Worm (Caenorhabditis elegans) whole organism, L2 larva: ENCODE data around the gene F54H12.4.
"Not testable (repeated sequence)": the region's sequence is repeated elsewhere in the genome, so short reads cannot be mapped to it uniquely, and the experiment has no call there.

Experiments
- C34F6.9 ChIP-seq: fragments of 150-350 bp; optimal IDR thresholded peaks from 2 replicates; lab custom pipeline; 2014; ENCODE audit warnings: missing biosample characterization, missing genetic modification characterization
- Y55F3AM.14 ChIP-seq: fragments of 200-800 bp; sonication (Bioruptor generic); optimal IDR thresholded peaks from 2 replicates; lab custom pipeline; 2018; ENCODE audit warnings: mild to moderate bottlenecking, missing genetic modification characterization, missing compliant biosample characterization
- ZK546.5 ChIP-seq: sonication (generic microtip); optimal IDR thresholded peaks from 2 replicates; lab custom pipeline; 2017; ENCODE audit warnings: missing biosample characterization, missing genetic modification characterization
- alr-1 ChIP-seq: fragments of 150-350 bp; optimal IDR thresholded peaks from 2 replicates; lab custom pipeline; 2014; ENCODE audit warnings: missing biosample characterization, missing genetic modification characterization
- aly-2 ChIP-seq: fragments of 150-350 bp; optimal IDR thresholded peaks from 2 replicates; lab custom pipeline; 2014; ENCODE audit warnings: missing biosample characterization, missing genetic modification characterization
- blmp-1 ChIP-seq: sonication (generic microtip); optimal IDR thresholded peaks from 2 replicates; lab custom pipeline; 2017; ENCODE audit warnings: missing genetic modification characterization, mild to moderate bottlenecking, missing compliant biosample characterization, antibody characterized with exemption, moderate library complexity; ENCODE audit not compliant: insufficient read depth
- ceh-82 ChIP-seq: fragments of 150-350 bp; optimal IDR thresholded peaks from 2 replicates; lab custom pipeline; 2014; ENCODE audit warnings: missing biosample characterization, missing genetic modification characterization
- dmd-4 ChIP-seq: sonication (generic microtip); optimal IDR thresholded peaks from 2 replicates; lab custom pipeline; 2017; ENCODE audit warnings: missing biosample characterization, missing genetic modification characterization
- egl-27 ChIP-seq: sonication (generic microtip); optimal IDR thresholded peaks from 3 replicates; lab custom pipeline; 2017; ENCODE audit warnings: missing biosample characterization, missing genetic modification reagents, missing genetic modification characterization
- fos-1 ChIP-seq: fragments of 150-350 bp; optimal IDR thresholded peaks from 2 replicates; lab custom pipeline; 2014; ENCODE audit warnings: missing biosample characterization, missing genetic modification characterization
- gmeb-1 ChIP-seq: fragments of 150-350 bp; optimal IDR thresholded peaks from 2 replicates; lab custom pipeline; 2014; ENCODE audit warnings: missing biosample characterization, missing genetic modification characterization
- lin-11 ChIP-seq: fragments of 150-350 bp; sonication (generic microtip); optimal IDR thresholded peaks from 2 replicates; lab custom pipeline; 2014; ENCODE audit warnings: missing biosample characterization, missing genetic modification characterization, inconsistent platforms, mixed read lengths
- lin-39 ChIP-seq: fragments of 150-350 bp; optimal IDR thresholded peaks from 2 replicates; lab custom pipeline; 2014; ENCODE audit warnings: missing biosample characterization, missing genetic modification reagents, missing genetic modification characterization
- lsy-2 ChIP-seq, 2 experiments: fragments of 150-350 bp in 1 of 2; sonication (generic microtip) in 1 of 2; optimal IDR thresholded peaks; 2 replicates each; lab custom pipeline; 2014 to 2017; ENCODE audit warnings: missing biosample characterization in 2 of 2, missing genetic modification characterization in 2 of 2
- mab-5 ChIP-seq: fragments of 150-350 bp; optimal IDR thresholded peaks from 2 replicates; lab custom pipeline; 2014; ENCODE audit warnings: missing biosample characterization, missing genetic modification characterization
- nhr-10 ChIP-seq: sonication (generic microtip); optimal IDR thresholded peaks from 2 replicates; lab custom pipeline; 2017; ENCODE audit warnings: missing biosample characterization, missing genetic modification characterization
- nhr-11 ChIP-seq: fragments of 150-350 bp; optimal IDR thresholded peaks from 2 replicates; lab custom pipeline; 2014; ENCODE audit warnings: missing biosample characterization, missing genetic modification characterization
- nhr-12 ChIP-seq: fragments of 150-350 bp; optimal IDR thresholded peaks from 2 replicates; lab custom pipeline; 2014; ENCODE audit warnings: missing biosample characterization, missing genetic modification characterization
- nhr-21 ChIP-seq: fragments of 150-350 bp; optimal IDR thresholded peaks from 2 replicates; lab custom pipeline; 2014; ENCODE audit warnings: missing biosample characterization, missing genetic modification characterization
- nhr-23 ChIP-seq: fragments of 150-350 bp; optimal IDR thresholded peaks from 2 replicates; lab custom pipeline; 2014; ENCODE audit warnings: missing biosample characterization, missing genetic modification reagents, missing genetic modification characterization
- nhr-237 ChIP-seq: fragments of 150-350 bp; optimal IDR thresholded peaks from 2 replicates; lab custom pipeline; 2014; ENCODE audit warnings: missing biosample characterization, missing genetic modification characterization
- nhr-6 ChIP-seq: fragments of 150-350 bp; optimal IDR thresholded peaks from 2 replicates; lab custom pipeline; 2014; ENCODE audit warnings: missing biosample characterization, missing genetic modification characterization
- nhr-77 ChIP-seq: fragments of 150-350 bp; optimal IDR thresholded peaks from 2 replicates; lab custom pipeline; 2014; ENCODE audit warnings: missing biosample characterization, missing genetic modification characterization
- peb-1 ChIP-seq: fragments of 150-350 bp; optimal IDR thresholded peaks from 2 replicates; lab custom pipeline; 2014; ENCODE audit warnings: missing biosample characterization, missing genetic modification characterization
- sem-4 ChIP-seq: fragments of 150-350 bp; optimal IDR thresholded peaks from 2 replicates; lab custom pipeline; 2014; ENCODE audit warnings: missing biosample characterization, missing genetic modification reagents, missing genetic modification characterization
- skn-1 ChIP-seq: sonication (generic microtip); optimal IDR thresholded peaks from 2 replicates; lab custom pipeline; 2017; ENCODE audit warnings: missing biosample characterization, missing genetic modification characterization
- sma-9 ChIP-seq, 2 experiments: fragments of 150-350 bp in 1 of 2; sonication (generic microtip) in 1 of 2; optimal IDR thresholded peaks; 2 replicates each; lab custom pipeline; 2014 to 2016; ENCODE audit warnings: missing genetic modification characterization in 2 of 2, mild to moderate bottlenecking in 1 of 2, missing biosample characterization in 1 of 2, missing compliant biosample characterization in 1 of 2, missing genetic modification reagents in 1 of 2, moderate library complexity in 1 of 2
- snpc-4 ChIP-seq: fragments of 150-350 bp; optimal IDR thresholded peaks from 2 replicates; lab custom pipeline; 2014; ENCODE audit warnings: missing biosample characterization, missing genetic modification characterization
- unc-55 ChIP-seq: fragments of 150-350 bp; sonication (generic microtip); optimal IDR thresholded peaks from 3 replicates; lab custom pipeline; 2014; ENCODE audit warnings: missing biosample characterization, missing genetic modification reagents, missing genetic modification characterization
- unc-62 ChIP-seq: fragments of 150-350 bp; optimal IDR thresholded peaks from 2 replicates; lab custom pipeline; 2014; ENCODE audit warnings: missing biosample characterization, missing genetic modification reagents, missing genetic modification characterization
- zag-1 ChIP-seq: fragments of 150-350 bp; optimal IDR thresholded peaks from 2 replicates; lab custom pipeline; 2014; ENCODE audit warnings: missing biosample characterization, missing genetic modification characterization
- ztf-4 ChIP-seq: fragments of 150-350 bp; optimal IDR thresholded peaks from 2 replicates; lab custom pipeline; 2014; ENCODE audit warnings: missing biosample characterization, missing genetic modification characterization

The F54H12.4 gene

ce11 chrIII:7972687-7973086, 10.1 kb upstream of the F54H12.4 start:
- TF ChIP-seq nhr-12 (tag; lab: Kevin White, UChicago) = no peak
- TF ChIP-seq lin-39 (tag; lab: Kevin White, UChicago) = no peak

DNA sequence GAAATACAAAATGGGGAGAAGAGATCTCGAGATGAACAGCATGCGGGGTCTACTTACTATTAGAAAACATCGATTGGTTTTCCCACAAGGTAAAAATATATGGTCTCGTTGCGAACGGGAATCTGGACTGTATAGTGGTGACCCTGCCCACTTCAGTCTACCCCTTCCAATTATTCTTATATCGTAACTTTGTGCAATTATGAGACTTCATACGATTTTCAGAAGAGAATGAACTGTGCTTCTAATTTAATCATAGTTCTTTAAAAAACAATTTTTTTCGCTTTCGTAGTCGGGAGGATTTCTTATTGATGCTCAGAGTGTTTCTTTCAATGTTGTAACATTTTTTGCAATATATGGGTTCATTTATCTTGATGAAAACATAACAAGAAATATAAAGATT, 9.5 kb upstream of the F54H12.4 start, which contains the start of gene F54H12.5:
F54H12.5 (minus strand) TSS at position 101 of the 400 bp plus-strand sequence.
- TF ChIP-seq nhr-10 (tag; lab: Kevin White, UChicago) (no peak), nhr-6 (no peak), zag-1 (tag; lab: Kevin White, UChicago) (no peak), lsy-2 (tag; optimal IDR thresholded peaks at IDR 0.05; lab: Kevin White, UChicago) (no peak), blmp-1 (no peak), nhr-12 (tag; lab: Kevin White, UChicago) (no peak), gmeb-1 (tag; lab: Kevin White, UChicago) (no peak), Y55F3AM.14 (GFP tag; lab: Kevin White, UChicago) (no peak), skn-1 (tag; lab: Kevin White, UChicago) (no peak)
- TF ChIP-seq, all 48 proteins: peak for 0

- TF ChIP-seq nhr-10 (tag; lab: Kevin White, UChicago) (no peak), egl-27 (tag; lab: Kevin White, UChicago) (no peak), ztf-4 (tag; lab: Kevin White, UChicago) (no peak), aly-2 (tag; lab: Kevin White, UChicago) (no peak), snpc-4 (tag; lab: Kevin White, UChicago) (no peak), lin-11 (tag; lab: Kevin White, UChicago) (no peak), ceh-82 (no peak), mab-5 (tag; lab: Kevin White, UChicago) (no peak), nhr-12 (tag; lab: Kevin White, UChicago) (no peak), unc-62 (GFP tag; lab: Kevin White, UChicago) (no peak), lin-39 (tag; lab: Kevin White, UChicago) (no peak), sma-9 (GFP tag; optimal IDR thresholded peaks at IDR 0.05; lab: Kevin White, UChicago) (no peak), sma-9 (tag; optimal IDR thresholded peaks at IDR 0.05; lab: Kevin White, UChicago) (no peak), blmp-1 (no peak), nhr-237 (tag; lab: Kevin White, UChicago) (no peak), ZK546.5 (tag; lab: Kevin White, UChicago) (no peak), peb-1 (tag; lab: Kevin White, UChicago) (no peak)
- TF ChIP-seq, all 48 proteins: peak for 0
Observed at ce11 chrIII:7969121-7969520, 6.6 kb upstream of the F54H12.4 start, which contains the start of the genes F54H12.8 and F54H12.7. F54H12.8 (minus strand) TSS chrIII:7969221. F54H12.7 (plus strand) TSS chrIII:7969349.

DNA sequence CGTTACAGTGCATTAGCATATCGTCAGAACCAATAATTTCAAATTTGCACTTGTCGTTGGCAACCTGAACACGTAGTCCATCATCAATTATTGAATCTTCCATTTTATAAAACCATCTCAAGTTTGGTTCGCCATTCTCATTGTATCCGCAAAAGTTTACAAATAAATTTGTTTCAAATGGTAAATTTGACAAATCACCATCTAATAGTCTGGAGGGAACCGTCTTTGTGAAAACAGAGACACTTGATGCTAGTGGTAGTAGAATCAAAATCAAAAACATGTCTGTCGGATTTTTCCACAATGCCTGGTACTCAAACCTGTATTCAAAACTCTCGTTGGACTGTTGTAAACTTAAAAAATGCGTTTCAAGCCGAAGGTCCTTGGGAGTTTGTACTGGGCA, 1.7 kb upstream of the F54H12.4 start, which contains the start of gene F54H12.2:
F54H12.2 (plus strand) TSS at position 301 of the 400 bp plus-strand sequence.
- not testable (repeated sequence) for TF ChIP-seq nhr-6; snpc-4 (tag; lab: Kevin White, UChicago); zag-1 (tag; lab: Kevin White, UChicago)

- not testable (repeated sequence) for TF ChIP-seq nhr-10, alr-1, zag-1 (tag; lab: Kevin White, UChicago)
Observed at ce11 chrIII:7958922-7959609, 3.5 kb downstream of the F54H12.4 start, which contains the start of gene F54H12.10. F54H12.10 (minus strand) TSS chrIII:7958972.

DNA sequence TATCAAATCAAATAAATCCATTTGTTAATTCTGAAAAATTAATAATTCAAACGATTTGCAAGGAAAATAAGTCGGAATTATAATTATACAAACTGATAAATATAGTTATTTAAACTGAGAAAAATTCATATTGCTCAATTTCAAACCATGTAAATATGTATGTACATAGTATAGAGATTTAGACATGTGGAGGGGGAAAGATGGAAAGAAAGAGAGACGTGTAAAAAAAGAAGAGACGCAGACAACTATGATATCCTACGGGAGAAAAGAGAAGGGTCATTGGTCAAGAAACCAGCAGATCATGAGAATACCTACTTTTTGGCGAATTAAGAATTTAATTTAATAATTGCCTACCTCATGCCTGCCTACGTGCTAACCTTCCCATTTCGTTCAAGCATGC, 4.5 kb downstream of the F54H12.4 start, which contains the start of gene C29E4.11:
C29E4.11 (minus strand) TSS at position 30 of the 400 bp plus-strand sequence.
- TF ChIP-seq Y55F3AM.14 (GFP tag; lab: Kevin White, UChicago) = no peak
- no peak for TF ChIP-seq nhr-77 (tag; lab: Kevin White, UChicago)
- TF ChIP-seq unc-55 (GFP tag; lab: Kevin White, UChicago) = peak; percentile 40
- no peak for TF ChIP-seq fos-1 (tag; lab: Kevin White, UChicago)
- no peak for TF ChIP-seq nhr-21 (tag; lab: Kevin White, UChicago)
- TF ChIP-seq nhr-6 = no peak
- no peak for TF ChIP-seq dmd-4 (tag; lab: Kevin White, UChicago)
- TF ChIP-seq ztf-4 (tag; lab: Kevin White, UChicago) = no peak
- TF ChIP-seq sem-4 = no peak
- no peak for TF ChIP-seq lin-11 (tag; lab: Kevin White, UChicago)
- no peak for TF ChIP-seq nhr-11 (tag; lab: Kevin White, UChicago)
- peak; percentile 74 for TF ChIP-seq C34F6.9
- no peak for TF ChIP-seq nhr-23 (tag; lab: Kevin White, UChicago)
- TF ChIP-seq gmeb-1 (tag; lab: Kevin White, UChicago) = no peak
- peak in 1 of 2 experiments; percentile 40 for TF ChIP-seq lsy-2 (tag; optimal IDR thresholded peaks at IDR 0.05; lab: Kevin White, UChicago)
